Fruit fly (Drosophila melanogaster) whole organism, embryonic: Measurements from ENCODE around the gene mbm.

Experiments
- ATbp ChIP-seq: fragments of 200-800 bp; sonication (Bioruptor generic); optimal IDR thresholded peaks from 2 replicates; lab custom pipeline; 2017; ENCODE audit warnings: missing biosample characterization, mild to moderate bottlenecking, missing genetic modification characterization, missing genetic modification reagents
- B-H1 ChIP-seq: fragments of 200-800 bp; sonication (Bioruptor generic); IDR thresholded peaks from 3 replicates; pipeline ENCODE4 v1.3.6; 2022; ENCODE audit warnings: missing biosample characterization, missing genetic modification characterization
- Bgb ChIP-seq: fragments of 200-800 bp; sonication (Bioruptor generic); IDR thresholded peaks from 2 replicates; pipeline ENCODE4 v1.3.6; 2022; ENCODE audit warnings: missing biosample characterization, missing genetic modification characterization; ENCODE audit not compliant: partially characterized antibody
- CG10565 ChIP-seq: fragments of 200-800 bp; sonication (Bioruptor generic); optimal IDR thresholded peaks from 3 replicates; lab custom pipeline; 2016; ENCODE audit warnings: missing biosample characterization, mild to moderate bottlenecking, missing genetic modification characterization
- CG11695 ChIP-seq: fragments of 200-800 bp; sonication (Bioruptor generic); IDR thresholded peaks from 3 replicates; pipeline ENCODE4 v1.3.6; 2022; ENCODE audit warnings: missing biosample characterization, missing genetic modification characterization
- CG15479 ChIP-seq: fragments of 200-800 bp; sonication (Bioruptor generic); optimal IDR thresholded peaks from 3 replicates; lab custom pipeline; 2019; ENCODE audit warnings: missing biosample characterization, mild to moderate bottlenecking, missing genetic modification characterization, moderate library complexity
- CG16863 ChIP-seq: fragments of 200-800 bp; sonication (Bioruptor generic); optimal IDR thresholded peaks from 3 replicates; lab custom pipeline; 2016; ENCODE audit warnings: missing biosample characterization, missing genetic modification characterization
- CG18011 ChIP-seq: fragments of 200-800 bp; sonication (Bioruptor generic); optimal IDR thresholded peaks from 2 replicates; lab custom pipeline; 2017; ENCODE audit warnings: missing biosample characterization, missing genetic modification characterization, mild to moderate bottlenecking, moderate library complexity, missing genotype
- CG2129 ChIP-seq: fragments of 200-800 bp; sonication (Bioruptor generic); IDR thresholded peaks from 2 replicates; pipeline ENCODE4 v1.3.6; 2022; ENCODE audit warnings: missing biosample characterization, missing genetic modification characterization; ENCODE audit not compliant: partially characterized antibody
- CG2889 ChIP-seq: fragments of 200-800 bp; sonication (Bioruptor generic); IDR thresholded peaks from 3 replicates; pipeline ENCODE4 v1.3.6; 2022; ENCODE audit warnings: missing biosample characterization, missing genetic modification characterization
- CG3163 ChIP-seq: fragments of 200-800 bp; sonication (Bioruptor generic); optimal IDR thresholded peaks from 3 replicates; lab custom pipeline; 2016; ENCODE audit warnings: missing biosample characterization, missing genetic modification characterization
- CG34224 ChIP-seq: fragments of 200-800 bp; sonication (Bioruptor generic); IDR thresholded peaks from 3 replicates; pipeline ENCODE4 v1.3.6; 2022; ENCODE audit warnings: missing biosample characterization, missing genetic modification characterization; ENCODE audit not compliant: partially characterized antibody
- CHES-1-like ChIP-seq: fragments of 200-800 bp; sonication (Bioruptor generic); optimal IDR thresholded peaks from 2 replicates; lab custom pipeline; 2016; ENCODE audit warnings: missing biosample characterization, missing genetic modification characterization
- D ChIP-seq, 2 experiments: fragments of 200-800 bp in 1 of 2; fragments of >200 bp in 1 of 2; sonication (Bioruptor generic) in 1 of 2; optimal IDR thresholded peaks; 2 replicates in 1 of 2; 3 replicates in 1 of 2; lab custom pipeline; 2017; ENCODE audit warnings: mild to moderate bottlenecking in 1 of 2, missing biosample characterization in 1 of 2, missing genetic modification characterization in 1 of 2, missing genetic modification reagents in 1 of 2
- Dek ChIP-seq: fragments of 200-800 bp; sonication (Bioruptor generic); optimal IDR thresholded peaks from 3 replicates; lab custom pipeline; 2019; ENCODE audit warnings: missing biosample characterization, mild to moderate bottlenecking, missing genetic modification characterization, moderate library complexity
- Dll ChIP-seq: fragments of 200-800 bp; sonication (Bioruptor generic); IDR thresholded peaks from 4 replicates; pipeline ENCODE4 v1.3.6; 2022; ENCODE audit warnings: missing biosample characterization, missing genetic modification characterization; ENCODE audit not compliant: partially characterized antibody
- Dp ChIP-seq: fragments of 200-800 bp; sonication (Bioruptor generic); optimal IDR thresholded peaks from 2 replicates; lab custom pipeline; 2018; ENCODE audit warnings: missing biosample characterization, mild to moderate bottlenecking, missing genetic modification characterization, moderate library complexity
- Elba2 ChIP-seq: fragments of 200-800 bp; sonication (Bioruptor generic); optimal IDR thresholded peaks from 3 replicates; lab custom pipeline; 2016; ENCODE audit warnings: missing biosample characterization, missing genetic modification characterization
- HHEX ChIP-seq: fragments of 200-800 bp; sonication (Bioruptor generic); optimal IDR thresholded peaks from 3 replicates; lab custom pipeline; 2017; ENCODE audit warnings: missing biosample characterization, mild to moderate bottlenecking, missing genetic modification characterization, missing genetic modification reagents
- HmgZ ChIP-seq: fragments of 200-800 bp; sonication (Bioruptor generic); optimal IDR thresholded peaks from 2 replicates; lab custom pipeline; 2018; ENCODE audit warnings: missing biosample characterization, mild to moderate bottlenecking, missing genetic modification characterization
- Lim3 ChIP-seq: fragments of 200-800 bp; sonication (Bioruptor generic); IDR thresholded peaks from 2 replicates; pipeline ENCODE4 v1.3.6; 2022; ENCODE audit warnings: missing biosample characterization, missing genetic modification characterization
- Max ChIP-seq: fragments of 200-800 bp; sonication (Bioruptor generic); optimal IDR thresholded peaks from 2 replicates; lab custom pipeline; 2016; ENCODE audit warnings: missing biosample characterization, mild to moderate bottlenecking, missing genetic modification characterization
- NK7.1 ChIP-seq: fragments of 200-800 bp; sonication (Bioruptor generic); optimal IDR thresholded peaks from 3 replicates; lab custom pipeline; 2016; ENCODE audit warnings: missing biosample characterization, missing genetic modification characterization
- Xrp1 ChIP-seq: fragments of 200-800 bp; sonication (Bioruptor generic); IDR thresholded peaks from 2 replicates; pipeline ENCODE4 v1.3.6; 2022; ENCODE audit warnings: missing biosample characterization, missing genetic modification characterization
- bsh ChIP-seq, 2 experiments: fragments of 200-800 bp; sonication (Bioruptor generic); optimal IDR thresholded peaks; 2 replicates each; lab custom pipeline; 2017 to 2018; ENCODE audit warnings: mild to moderate bottlenecking in 2 of 2, missing biosample characterization in 2 of 2, missing genetic modification characterization in 2 of 2, moderate library complexity in 1 of 2
- cg ChIP-seq: fragments of 200-800 bp; sonication (Bioruptor generic); optimal IDR thresholded peaks from 3 replicates; lab custom pipeline; 2019; ENCODE audit warnings: missing biosample characterization, mild to moderate bottlenecking, missing genetic modification characterization, moderate library complexity
- chinmo ChIP-seq: fragments of 200-800 bp; sonication (Bioruptor generic); IDR thresholded peaks from 4 replicates; pipeline ENCODE4 v1.3.6; 2022; ENCODE audit warnings: missing biosample characterization, missing genetic modification characterization; ENCODE audit not compliant: partially characterized antibody
- croc ChIP-seq: fragments of 200-800 bp; sonication (Bioruptor generic); conservative IDR thresholded peaks from 3 replicates; pipeline ENCODE4 v1.3.6; 2022; ENCODE audit warnings: missing biosample characterization, missing genetic modification characterization
- gcm2 ChIP-seq: fragments of 200-800 bp; sonication (Bioruptor generic); optimal IDR thresholded peaks from 2 replicates; lab custom pipeline; 2016; ENCODE audit warnings: missing biosample characterization, missing genetic modification characterization
- hbn ChIP-seq: fragments of 200-800 bp; sonication (Bioruptor generic); IDR thresholded peaks from 2 replicates; pipeline ENCODE4 v1.3.6; 2022; ENCODE audit warnings: missing biosample characterization, missing genetic modification characterization; ENCODE audit not compliant: partially characterized antibody
- hkb ChIP-seq, 2 experiments: fragments of 200-800 bp in 1 of 2; fragments of >200 bp in 1 of 2; sonication (Bioruptor generic) in 1 of 2; IDR thresholded peaks in 1 of 2; optimal IDR thresholded peaks in 1 of 2; 2 replicates each; pipeline versions ENCODE4 v1.3.6 to Lab custom; 2017 to 2022; ENCODE audit warnings: missing biosample characterization in 1 of 2, missing genetic modification characterization in 1 of 2
- jumu ChIP-seq: fragments of 200-800 bp; sonication (Bioruptor generic); optimal IDR thresholded peaks from 3 replicates; lab custom pipeline; 2016; ENCODE audit warnings: missing biosample characterization, missing genetic modification characterization
- phol ChIP-seq: fragments of 200-800 bp; sonication (Bioruptor generic); optimal IDR thresholded peaks from 3 replicates; lab custom pipeline; 2018; ENCODE audit warnings: missing biosample characterization, mild to moderate bottlenecking, missing genetic modification characterization, moderate library complexity
- pros ChIP-seq: fragments of 200-800 bp; sonication (Bioruptor generic); optimal IDR thresholded peaks from 3 replicates; lab custom pipeline; 2019; ENCODE audit warnings: missing biosample characterization, mild to moderate bottlenecking, missing genetic modification characterization, moderate library complexity
- psq ChIP-seq: fragments of 200-800 bp; sonication (Bioruptor generic); optimal IDR thresholded peaks from 2 replicates; lab custom pipeline; 2017; ENCODE audit warnings: missing biosample characterization, missing genetic modification characterization
- pzg ChIP-seq: fragments of 200-800 bp; sonication (Bioruptor generic); optimal IDR thresholded peaks from 3 replicates; lab custom pipeline; 2018; ENCODE audit warnings: missing biosample characterization, mild to moderate bottlenecking, missing genetic modification characterization, moderate library complexity
- rib ChIP-seq: fragments of 200-800 bp; sonication (Bioruptor generic); IDR thresholded peaks from 2 replicates; pipeline ENCODE4 v1.3.6; 2022; ENCODE audit warnings: missing biosample characterization, missing genetic modification characterization
- slp2 ChIP-seq: fragments of 200-800 bp; sonication (Bioruptor generic); optimal IDR thresholded peaks from 2 replicates; lab custom pipeline; 2016; ENCODE audit warnings: missing biosample characterization, missing genetic modification characterization
- sna ChIP-seq: fragments of 200-800 bp; sonication (Bioruptor generic); IDR thresholded peaks from 2 replicates; pipeline ENCODE4 v1.3.6; 2022; ENCODE audit warnings: missing biosample characterization, missing genetic modification characterization; ENCODE audit not compliant: partially characterized antibody
- sqz ChIP-seq: fragments of 200-800 bp; sonication (Bioruptor generic); optimal IDR thresholded peaks from 3 replicates; lab custom pipeline; 2018; ENCODE audit warnings: missing biosample characterization, mild to moderate bottlenecking, missing genetic modification characterization
- tin ChIP-seq: fragments of 200-800 bp; sonication (Bioruptor generic); optimal IDR thresholded peaks from 3 replicates; lab custom pipeline; 2016; ENCODE audit warnings: missing biosample characterization, missing genetic modification characterization
- ttk ChIP-seq: fragments of 200-800 bp; sonication (Bioruptor generic); IDR thresholded peaks from 2 replicates; pipeline ENCODE4 v2.1.2; 2022; ENCODE audit warnings: missing biosample characterization, missing genetic modification characterization
- unc-4 ChIP-seq: fragments of 200-800 bp; sonication (Bioruptor generic); IDR thresholded peaks from 2 replicates; pipeline ENCODE4 v1.3.6; 2022; ENCODE audit warnings: missing biosample characterization, missing genetic modification characterization; ENCODE audit not compliant: partially characterized antibody

Gene mbm

DNA sequence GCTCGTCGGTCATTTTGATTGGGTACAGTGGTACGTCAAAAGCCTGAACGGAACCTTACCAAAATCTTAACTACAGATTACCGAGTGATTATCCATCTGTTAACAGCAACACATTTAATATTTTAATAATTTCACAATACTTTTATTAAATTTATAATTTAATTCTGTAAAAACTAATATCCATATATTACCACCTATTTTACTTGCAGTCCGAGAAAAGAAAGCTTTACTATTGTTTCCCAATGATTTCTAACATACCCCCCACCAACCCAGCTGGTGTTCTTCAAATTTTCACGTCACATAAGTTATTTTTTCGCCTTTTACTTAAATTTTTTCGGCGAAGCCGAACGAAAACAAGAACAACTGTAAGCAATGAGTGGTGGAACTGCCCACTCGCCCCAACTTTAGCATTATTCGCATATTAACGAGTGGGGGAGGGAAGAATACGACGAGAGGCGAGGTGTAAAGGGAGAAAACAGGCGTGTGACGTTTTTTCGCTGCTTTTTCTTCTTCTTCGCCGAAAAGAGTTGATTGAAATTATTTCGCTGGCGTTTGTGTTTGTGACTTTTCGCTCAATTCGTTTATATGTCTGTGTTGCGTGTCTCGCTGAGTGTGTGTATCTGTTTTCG lies 25.6 kb downstream of the mbm start (continued):
- TF ChIP-seq CG11695 (GFP tag; lab: Robert Waterston, UW) (peak; percentile 57; the same call in 1 of the 3 replicates), gcm2 (GFP tag; lab: Kevin White, UChicago) (no peak), CG16863 (GFP tag; lab: Kevin White, UChicago) (no peak), HHEX (peak; percentile 73), NK7.1 (GFP tag; lab: Kevin White, UChicago) (no peak), slp2 (GFP tag; lab: Kevin White, UChicago) (no peak), CG18011 (GFP tag; lab: Kevin White, UChicago) (peak; percentile 5), pzg (GFP tag; lab: Kevin White, UChicago) (no peak), Lim3 (GFP tag; lab: Robert Waterston, UW) (no peak), CG2889 (no peak), ATbp (peak; percentile 47), phol (tag; lab: Kevin White, UChicago) (peak; percentile 49), Dll (no peak)

DNA sequence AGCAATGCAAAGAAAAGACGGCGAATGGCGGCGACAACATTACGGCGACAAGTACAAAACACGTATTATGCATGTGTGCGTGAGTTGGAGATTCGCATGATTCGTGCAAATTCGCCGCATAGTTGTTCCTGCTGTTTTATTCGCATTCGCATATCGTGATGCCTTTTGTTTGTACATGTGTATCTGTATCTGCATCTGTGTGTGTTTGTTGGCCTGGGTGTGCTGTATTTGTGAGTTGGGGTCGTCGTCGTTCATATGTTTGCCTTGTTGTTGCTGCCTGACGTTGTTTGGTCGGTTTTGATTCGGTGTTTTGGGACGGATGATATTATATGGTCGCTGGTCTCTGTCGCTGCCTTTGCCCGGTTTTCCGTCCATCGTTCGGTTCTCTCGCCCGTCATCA lies 26.1 kb downstream of the mbm start:
- TF ChIP-seq CG2129 (GFP tag; lab: Robert Waterston, UW) (0 out of 2 replicates have a peak, but pooled peaks have one; percentile 19), chinmo (peak; percentile 70; the same call in 2 of the 4 replicates), rib (GFP tag; lab: Robert Waterston, UW) (peak; percentile 61; the same call in 1 of the 2 replicates), croc (GFP tag; lab: Robert Waterston, UW) (no peak), CG15479 (GFP tag; lab: Kevin White, UChicago) (peak; percentile 15), ttk (GFP tag; lab: Robert Waterston, UW) (no peak), hbn (GFP tag; lab: Robert Waterston, UW) (peak; percentile 16; the same call in 1 of the 2 replicates), D (optimal IDR thresholded peaks at IDR 0.05; lab: Kevin White, UChicago) (peak; percentile 28), D (GFP tag; optimal IDR thresholded peaks at IDR 0.05; lab: Kevin White, UChicago) (no peak), cg (GFP tag; lab: Kevin White, UChicago) (peak; percentile 60), unc-4 (no peak), tin (no peak), CG34224 (GFP tag; lab: Robert Waterston, UW) (peak; percentile 7; the same call in 1 of the 3 replicates)

DNA sequence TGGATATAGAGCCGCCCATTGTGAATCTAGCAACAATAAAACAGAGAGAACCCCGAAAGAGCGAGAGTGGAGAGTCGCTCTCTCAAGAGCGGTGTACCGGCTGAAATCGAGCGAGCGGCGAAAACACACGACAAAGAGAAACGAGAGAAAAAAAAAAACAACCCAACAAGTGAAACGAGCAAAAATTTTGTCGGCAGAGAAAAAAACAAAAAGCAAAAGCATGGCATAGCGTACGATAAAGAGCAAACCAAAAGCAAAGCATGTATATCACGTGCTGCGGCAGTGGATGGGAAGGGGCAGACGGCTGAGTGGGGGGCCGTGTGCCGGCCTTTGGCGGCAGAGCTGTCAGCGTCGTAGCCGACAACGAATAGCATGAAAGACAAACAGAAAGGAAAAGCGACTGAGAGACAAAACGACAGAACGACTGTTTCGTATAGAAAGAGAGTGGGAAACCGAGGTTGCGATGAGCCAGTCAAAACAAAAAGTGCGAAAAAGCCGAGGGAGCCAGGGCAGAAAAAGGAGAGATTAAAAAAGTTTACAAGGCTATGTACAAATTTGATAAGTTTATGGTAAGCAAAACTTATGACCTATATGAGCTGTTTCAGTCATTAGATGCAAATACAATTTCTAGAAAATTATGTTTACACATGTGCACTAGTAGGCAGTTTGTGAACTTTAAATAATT lies 26.7 kb downstream of the mbm start:
- TF ChIP-seq CG3163 (GFP tag; lab: Kevin White, UChicago) = peak; percentile 94
- TF ChIP-seq CG10565 (GFP tag; lab: Kevin White, UChicago) = no peak
- no peak for TF ChIP-seq B-H1
- TF ChIP-seq HmgZ (tag; lab: Kevin White, UChicago) = peak; percentile 29
- peak; percentile 96 for TF ChIP-seq sqz (GFP tag; lab: Kevin White, UChicago)
- TF ChIP-seq bsh (GFP tag; optimal IDR thresholded peaks at IDR 0.05; lab: Kevin White, UChicago) = peak in 1 of 2 experiments; percentile 76
- no peak for TF ChIP-seq hkb (optimal IDR thresholded peaks at IDR 0.05; lab: Kevin White, UChicago)
- 0 out of 2 replicates have a peak, but pooled peaks have one; percentile 32 for TF ChIP-seq hkb (GFP tag; IDR thresholded peaks at IDR 0.05; lab: Robert Waterston, UW)
- peak; percentile 89; the same call in 1 of the 2 replicates for TF ChIP-seq rib (GFP tag; lab: Robert Waterston, UW)
- peak; percentile 99 for TF ChIP-seq psq (GFP tag; lab: Kevin White, UChicago)
- TF ChIP-seq Max (GFP tag; lab: Kevin White, UChicago) = peak; percentile 49
- peak; percentile 23; the same call in 1 of the 2 replicates for TF ChIP-seq Bgb (GFP tag; lab: Robert Waterston, UW)
- TF ChIP-seq Elba2 = no peak
- TF ChIP-seq Dll = peak; percentile 46; the same call in 1 of the 4 replicates
- no peak for TF ChIP-seq Dp (GFP tag; lab: Kevin White, UChicago)
- peak; percentile 54 for TF ChIP-seq pros (GFP tag; lab: Kevin White, UChicago)
- TF ChIP-seq sna (GFP tag; lab: Robert Waterston, UW) = peak; percentile 57; the same call in 1 of the 2 replicates
- peak; percentile 54 for TF ChIP-seq CHES-1-like (GFP tag; lab: Kevin White, UChicago)
- no peak for TF ChIP-seq D (optimal IDR thresholded peaks at IDR 0.05; lab: Kevin White, UChicago)
- TF ChIP-seq D (GFP tag; optimal IDR thresholded peaks at IDR 0.05; lab: Kevin White, UChicago) = no peak
- no peak for TF ChIP-seq Dek (tag; lab: Kevin White, UChicago)
- TF ChIP-seq jumu = no peak
- TF ChIP-seq Xrp1 (GFP tag; lab: Robert Waterston, UW) = 0 out of 2 replicates have a peak, but pooled peaks have one; percentile 20
